Worm (Caenorhabditis elegans): ENCODE results near the gene F08F8.10.

- TF ChIP-seq unc-62 (GFP tag; optimal IDR thresholded peaks at IDR 0.05): no peak
- TF ChIP-seq lsy-2 (tag; optimal IDR thresholded peaks at IDR 0.05): no peak
- no peak for TF ChIP-seq pha-4 (tag; optimal IDR thresholded peaks at IDR 0.05)
Measured at ce11 chrIII:7375434-7375833, 18.2 kb upstream of the F08F8.10 start.

Measured in whole organism, mixed stage, embryonic.